Fruit fly (Drosophila melanogaster): ENCODE measurements around the gene phr6-4.

- TF ChIP-seq Clk (GFP tag; optimal IDR thresholded peaks at IDR 0.05) (no peak), kay (GFP tag; ENCODE audit: borderline replicate concordance) (no peak), CG11617 (GFP tag; optimal IDR thresholded peaks at IDR 0.05) (no peak), cic (GFP tag; optimal IDR thresholded peaks at IDR 0.05) (no peak), pad (GFP tag; optimal IDR thresholded peaks at IDR 0.05) (no peak), CG12768 (GFP tag; optimal IDR thresholded peaks at IDR 0.05) (no peak), CG14711 (tag; optimal IDR thresholded peaks at IDR 0.05) (no peak), ovo (GFP tag; optimal IDR thresholded peaks at IDR 0.05) (no peak), Hr96 (GFP tag; optimal IDR thresholded peaks at IDR 0.05) (no peak), CG7045 (GFP tag; optimal IDR thresholded peaks at IDR 0.05) (no peak), Crg-1 (GFP tag; optimal IDR thresholded peaks at IDR 0.05) (no peak)
Measured at dm6 chr2L:20664428-20664827, 18.8 kb upstream of the phr6-4 start.

Data from whole organism, adult.